Fruit fly (Drosophila melanogaster) whole organism, prepupa: Measurements from ENCODE around the gene His2Av.

ENCODE experiments used
- CG10631 ChIP-seq: fragments of 200-800 bp; sonication (Bioruptor generic); optimal IDR thresholded peaks from 2 replicates; lab custom pipeline; 2016; ENCODE audit warnings: missing biosample characterization, missing genetic modification characterization
- CG10669 ChIP-seq: fragments of 200-800 bp; sonication (Bioruptor generic); optimal IDR thresholded peaks from 3 replicates; lab custom pipeline; 2018; ENCODE audit warnings: missing biosample characterization, mild to moderate bottlenecking, missing genetic modification characterization, moderate library complexity
- CG11294 ChIP-seq: fragments of 200-800 bp; sonication (Bioruptor generic); IDR thresholded peaks from 2 replicates; pipeline ENCODE4 v1.3.6; 2022; ENCODE audit warnings: missing biosample characterization, missing genetic modification characterization
- CG11902 ChIP-seq: fragments of 200-800 bp; sonication (Bioruptor generic); optimal IDR thresholded peaks from 3 replicates; lab custom pipeline; 2016; ENCODE audit warnings: missing biosample characterization, missing genetic modification characterization
- CG15336 ChIP-seq: fragments of 200-800 bp; sonication (Bioruptor generic); IDR thresholded peaks from 2 replicates; pipeline ENCODE4 v1.3.6; 2022; ENCODE audit warnings: missing biosample characterization, missing genetic modification characterization
- CG1621 ChIP-seq: fragments of 200-800 bp; sonication (Bioruptor generic); optimal IDR thresholded peaks from 3 replicates; lab custom pipeline; 2018; ENCODE audit warnings: missing biosample characterization, mild to moderate bottlenecking, missing genetic modification characterization
- CG16779 ChIP-seq: fragments of 200-800 bp; sonication (Bioruptor generic); optimal IDR thresholded peaks from 3 replicates; lab custom pipeline; 2017; ENCODE audit warnings: missing biosample characterization, mild to moderate bottlenecking, missing genetic modification characterization
- CG32006 ChIP-seq: fragments of 200-800 bp; sonication (Bioruptor generic); optimal IDR thresholded peaks from 3 replicates; lab custom pipeline; 2017; ENCODE audit warnings: missing biosample characterization, mild to moderate bottlenecking, missing genetic modification characterization
- CG34406 ChIP-seq: fragments of 200-800 bp; sonication (Bioruptor generic); optimal IDR thresholded peaks from 3 replicates; lab custom pipeline; 2016; ENCODE audit warnings: missing biosample characterization, missing genetic modification characterization
- CG6276 ChIP-seq: fragments of 200-800 bp; sonication (Bioruptor generic); optimal IDR thresholded peaks from 2 replicates; lab custom pipeline; 2017; ENCODE audit warnings: missing biosample characterization, mild to moderate bottlenecking, missing genetic modification characterization
- CG6792 ChIP-seq: fragments of 200-800 bp; sonication (Bioruptor generic); optimal IDR thresholded peaks from 3 replicates; lab custom pipeline; 2016; ENCODE audit warnings: missing biosample characterization, missing genetic modification characterization
- CG6808 ChIP-seq: fragments of 200-800 bp; sonication (Bioruptor generic); optimal IDR thresholded peaks from 3 replicates; lab custom pipeline; 2017; ENCODE audit warnings: missing biosample characterization, missing genetic modification characterization, mild to moderate bottlenecking, moderate library complexity, missing genetic modification reagents
- CG6854 ChIP-seq: fragments of 200-800 bp; sonication (Bioruptor generic); optimal IDR thresholded peaks from 2 replicates; lab custom pipeline; 2017; ENCODE audit warnings: missing biosample characterization, mild to moderate bottlenecking, missing genetic modification characterization
- CG7368 ChIP-seq: fragments of 200-800 bp; sonication (Bioruptor generic); optimal IDR thresholded peaks from 3 replicates; lab custom pipeline; 2016; ENCODE audit warnings: missing biosample characterization, missing genetic modification characterization
- CG8119 ChIP-seq: fragments of 200-800 bp; sonication (Bioruptor generic); IDR thresholded peaks from 3 replicates; pipeline ENCODE4 v1.3.6; 2022; ENCODE audit warnings: missing biosample characterization, missing genetic modification characterization
- CG8319 ChIP-seq: fragments of 200-800 bp; sonication (Bioruptor generic); optimal IDR thresholded peaks from 3 replicates; lab custom pipeline; 2016; ENCODE audit warnings: missing biosample characterization, missing genetic modification characterization
- CG8632 ChIP-seq: fragments of 200-800 bp; sonication (Bioruptor generic); optimal IDR thresholded peaks from 3 replicates; lab custom pipeline; 2016; ENCODE audit warnings: missing biosample characterization, missing genetic modification characterization
- CG9139 ChIP-seq: fragments of 200-800 bp; sonication (Bioruptor generic); optimal IDR thresholded peaks from 3 replicates; lab custom pipeline; 2017; ENCODE audit warnings: missing biosample characterization, mild to moderate bottlenecking, missing genetic modification characterization
- Eip75B ChIP-seq: fragments of 200-800 bp; sonication (Bioruptor generic); optimal IDR thresholded peaks from 3 replicates; lab custom pipeline; 2016; ENCODE audit warnings: missing biosample characterization, missing genetic modification characterization
- Ets21C ChIP-seq: fragments of 200-800 bp; sonication (Bioruptor generic); optimal IDR thresholded peaks from 3 replicates; lab custom pipeline; 2016; ENCODE audit warnings: missing biosample characterization, missing genetic modification characterization
- Hr38 ChIP-seq: sonication (Bioruptor generic); optimal IDR thresholded peaks from 2 replicates; lab custom pipeline; 2016; ENCODE audit warnings: missing biosample characterization, missing genetic modification characterization
- Hr39 ChIP-seq: fragments of 200-800 bp; sonication (Bioruptor generic); optimal IDR thresholded peaks from 2 replicates; lab custom pipeline; 2016; ENCODE audit warnings: missing biosample characterization, missing genetic modification characterization
- Hr4 ChIP-seq: fragments of 200-800 bp; sonication (Bioruptor generic); optimal IDR thresholded peaks from 3 replicates; lab custom pipeline; 2016; ENCODE audit warnings: missing biosample characterization, missing genetic modification characterization
- OdsH ChIP-seq: fragments of 200-800 bp; sonication (Bioruptor generic); optimal IDR thresholded peaks from 3 replicates; lab custom pipeline; 2016; ENCODE audit warnings: missing biosample characterization, missing genetic modification characterization
- Smox ChIP-seq: fragments of 200-800 bp; sonication (Bioruptor generic); optimal IDR thresholded peaks from 3 replicates; lab custom pipeline; 2016; ENCODE audit warnings: missing biosample characterization, missing genetic modification characterization
- Sox102F ChIP-seq: fragments of 200-800 bp; sonication (Bioruptor generic); optimal IDR thresholded peaks from 2 replicates; lab custom pipeline; 2016; ENCODE audit warnings: missing biosample characterization, mild to moderate bottlenecking, missing genetic modification characterization
- Sox14 ChIP-seq: fragments of 200-800 bp; sonication (Bioruptor generic); optimal IDR thresholded peaks from 3 replicates; lab custom pipeline; 2016; ENCODE audit warnings: missing biosample characterization, missing genetic modification characterization
- Sox15 ChIP-seq: fragments of 200-800 bp; sonication (Bioruptor generic); optimal IDR thresholded peaks from 3 replicates; lab custom pipeline; 2016; ENCODE audit warnings: missing biosample characterization, missing genetic modification characterization
- achi ChIP-seq: fragments of 200-800 bp; sonication (Bioruptor generic); optimal IDR thresholded peaks from 3 replicates; lab custom pipeline; 2016; ENCODE audit warnings: missing biosample characterization, missing genetic modification characterization
- acj6 ChIP-seq: fragments of 200-800 bp; sonication (Bioruptor generic); optimal IDR thresholded peaks from 3 replicates; lab custom pipeline; 2016; ENCODE audit warnings: missing biosample characterization, missing genetic modification characterization
- cyc ChIP-seq: fragments of 200-800 bp; sonication (Bioruptor generic); optimal IDR thresholded peaks from 3 replicates; lab custom pipeline; 2016; ENCODE audit warnings: missing biosample characterization, missing genetic modification characterization
- dac ChIP-seq: fragments of 200-800 bp; sonication (Bioruptor generic); optimal IDR thresholded peaks from 2 replicates; lab custom pipeline; 2017; ENCODE audit warnings: missing biosample characterization, mild to moderate bottlenecking, missing genetic modification characterization
- dsx ChIP-seq: fragments of 200-800 bp; optimal IDR thresholded peaks from 3 replicates; lab custom pipeline; 2019; ENCODE audit warnings: missing biosample characterization, mild to moderate bottlenecking, missing genetic modification characterization, moderate library complexity; ENCODE audit not compliant: poor library complexity, severe bottlenecking
- eg ChIP-seq: fragments of 200-800 bp; sonication (Bioruptor generic); IDR thresholded peaks from 3 replicates; pipeline ENCODE4 v1.3.6; 2022; ENCODE audit warnings: missing biosample characterization, missing genetic modification characterization
- fd85E ChIP-seq: fragments of 200-800 bp; sonication (Bioruptor generic); optimal IDR thresholded peaks from 3 replicates; lab custom pipeline; 2016; ENCODE audit warnings: missing biosample characterization, missing genetic modification characterization
- fkh ChIP-seq: fragments of 200-800 bp; sonication (Bioruptor generic); optimal IDR thresholded peaks from 3 replicates; lab custom pipeline; 2017; ENCODE audit warnings: missing biosample characterization, mild to moderate bottlenecking, missing genetic modification characterization, moderate library complexity
- lz ChIP-seq: fragments of 200-800 bp; sonication (Bioruptor generic); optimal IDR thresholded peaks from 3 replicates; lab custom pipeline; 2016; ENCODE audit warnings: missing biosample characterization, missing genetic modification characterization
- net ChIP-seq: fragments of 200-800 bp; sonication (Bioruptor generic); optimal IDR thresholded peaks from 3 replicates; lab custom pipeline; 2016; ENCODE audit warnings: missing biosample characterization, missing genetic modification characterization
- pdm3 ChIP-seq: fragments of 200-800 bp; sonication (Bioruptor generic); optimal IDR thresholded peaks from 3 replicates; lab custom pipeline; 2016; ENCODE audit warnings: missing biosample characterization, missing genetic modification characterization
- salr ChIP-seq, 2 experiments: fragments of 200-800 bp; sonication (Bioruptor generic); optimal IDR thresholded peaks; 3 replicates each; lab custom pipeline; 2016 to 2018; ENCODE audit warnings: missing biosample characterization in 2 of 2, missing genetic modification characterization in 2 of 2, mild to moderate bottlenecking in 1 of 2
- spab ChIP-seq: fragments of 200-800 bp; sonication (Bioruptor generic); optimal IDR thresholded peaks from 2 replicates; lab custom pipeline; 2017; ENCODE audit warnings: missing biosample characterization, mild to moderate bottlenecking, missing genetic modification characterization, missing genetic modification reagents
- topi ChIP-seq: fragments of 200-800 bp; sonication (Bioruptor generic); optimal IDR thresholded peaks from 3 replicates; lab custom pipeline; 2016; ENCODE audit warnings: missing biosample characterization, missing genetic modification characterization
- vri ChIP-seq: fragments of 200-800 bp; sonication (Bioruptor generic); optimal IDR thresholded peaks from 3 replicates; lab custom pipeline; 2016; ENCODE audit warnings: missing biosample characterization, mild to moderate bottlenecking, missing genetic modification characterization

Gene His2Av

dm6 chr3R:26893621-26894316, 27.0 kb downstream of the His2Av start (continued):
- TF ChIP-seq CG8632 (GFP tag; lab: Kevin White, UChicago) (peak; percentile 32), CG11294 (GFP tag; lab: Robert Waterston, UW) (no peak), CG6792 (GFP tag; lab: Kevin White, UChicago) (peak; percentile 38), fkh (no peak), dac (GFP tag; lab: Kevin White, UChicago) (peak; percentile 3), lz (GFP tag; lab: Kevin White, UChicago) (peak; percentile 56), salr (GFP tag; optimal IDR thresholded peaks at IDR 0.05; lab: Kevin White, UChicago) (peak in 1 of 2 experiments; percentile 31), cyc (GFP tag; lab: Kevin White, UChicago) (peak; percentile 40), Eip75B (GFP tag; lab: Kevin White, UChicago) (peak; percentile 45), Smox (peak; percentile 55), CG8119 (GFP tag; lab: Robert Waterston, UW) (peak; percentile 67), CG10669 (GFP tag; lab: Kevin White, UChicago) (peak; percentile 11), Hr4 (GFP tag; lab: Kevin White, UChicago) (peak; percentile 8), Sox102F (peak; percentile 51), acj6 (peak; percentile 55), CG8319 (GFP tag; lab: Kevin White, UChicago) (no peak), CG11902 (GFP tag; lab: Kevin White, UChicago) (peak; percentile 4), OdsH (GFP tag; lab: Kevin White, UChicago) (peak; percentile 47), CG16779 (tag; lab: Kevin White, UChicago) (no peak)

- TF ChIP-seq dsx (GFP tag; lab: Kevin White, UChicago) (no peak), vri (GFP tag; lab: Kevin White, UChicago) (peak; percentile 15), CG15336 (GFP tag; lab: Robert Waterston, UW) (0 out of 2 replicates have a peak, but pooled peaks have one; percentile 11)
Observed at dm6 chr3R:26896260-26896659, 29.5 kb downstream of the His2Av start.

dm6 chr3R:26897302-26897701, 30.6 kb downstream of the His2Av start:
- TF ChIP-seq pdm3 (no peak), Ets21C (no peak), acj6 (no peak), CG6808 (GFP tag; lab: Kevin White, UChicago) (no peak), CG6854 (no peak), achi (GFP tag; lab: Kevin White, UChicago) (no peak), Sox102F (no peak), CG7368 (GFP tag; lab: Kevin White, UChicago) (no peak), CG10669 (GFP tag; lab: Kevin White, UChicago) (no peak), spab (no peak), CG32006 (GFP tag; lab: Kevin White, UChicago) (no peak), CG9139 (GFP tag; lab: Kevin White, UChicago) (no peak), topi (GFP tag; lab: Kevin White, UChicago) (no peak), CG16779 (tag; lab: Kevin White, UChicago) (no peak), fkh (no peak)

dm6 chr3R:26899982-26900381, 33.3 kb downstream of the His2Av start:
- TF ChIP-seq dac (GFP tag; lab: Kevin White, UChicago) = no peak
- no peak for TF ChIP-seq dsx (GFP tag; lab: Kevin White, UChicago)
- peak; percentile 53 for TF ChIP-seq Sox102F
- peak; percentile 38 for TF ChIP-seq Hr39 (GFP tag; lab: Kevin White, UChicago)
- TF ChIP-seq CG1621 = no peak
- peak; percentile 57 for TF ChIP-seq pdm3
- no peak for TF ChIP-seq Ets21C
- peak; percentile 29 for TF ChIP-seq cyc (GFP tag; lab: Kevin White, UChicago)
- peak; percentile 35 for TF ChIP-seq net
- peak; percentile 60 for TF ChIP-seq CG34406 (GFP tag; lab: Kevin White, UChicago)
- peak; percentile 39 for TF ChIP-seq Sox14 (GFP tag; lab: Kevin White, UChicago)
- no peak for TF ChIP-seq fkh
- peak; percentile 13 for TF ChIP-seq CG7368 (GFP tag; lab: Kevin White, UChicago)
- TF ChIP-seq lz (GFP tag; lab: Kevin White, UChicago) = peak; percentile 31
- TF ChIP-seq CG8632 (GFP tag; lab: Kevin White, UChicago) = peak; percentile 45
- TF ChIP-seq CG10631 (GFP tag; lab: Kevin White, UChicago) = peak; percentile 32
- no peak for TF ChIP-seq Hr38 (GFP tag; lab: Kevin White, UChicago)
- TF ChIP-seq CG6276 (GFP tag; lab: Kevin White, UChicago) = no peak
- peak; percentile 29 for TF ChIP-seq Sox15 (GFP tag; lab: Kevin White, UChicago)
- peak; percentile 22 for TF ChIP-seq CG10669 (GFP tag; lab: Kevin White, UChicago)
- TF ChIP-seq eg (GFP tag; lab: Robert Waterston, UW) = peak; percentile 67
- peak; percentile 62 for TF ChIP-seq acj6
- TF ChIP-seq CG11902 (GFP tag; lab: Kevin White, UChicago) = peak; percentile 24
- no peak for TF ChIP-seq fd85E (GFP tag; lab: Kevin White, UChicago)
